Worm (Caenorhabditis elegans) whole organism, dauer: ENCODE measurements around the gene ZC513.3.

Experiments
- unc-62 ChIP-seq: sonication (generic microtip); optimal IDR thresholded peaks from 2 replicates; lab custom pipeline; 2017; ENCODE audit warnings: missing biosample characterization, missing genetic modification reagents, missing genetic modification characterization

ZC513.3 gene

ce11 chrV:8058359-8058758 is 11.6 kb downstream of the ZC513.3 start, which contains the start of gene str-138:
TSS of gene str-138 (plus strand) at chrV:8058659.
- no peak for TF ChIP-seq unc-62

ce11 chrV:8062074-8062473 is 15.3 kb downstream of the ZC513.3 start, which contains the start of gene str-139:
TSS of gene str-139 (minus strand) at chrV:8062174.
- TF ChIP-seq unc-62 = no peak

- no peak for TF ChIP-seq unc-62
These were observed 21.0 kb downstream of the ZC513.3 start, which contains the start of gene str-140 for ce11 chrV:8067800-8068199. TSS of gene str-140 (minus strand) at chrV:8067900.

DNA sequence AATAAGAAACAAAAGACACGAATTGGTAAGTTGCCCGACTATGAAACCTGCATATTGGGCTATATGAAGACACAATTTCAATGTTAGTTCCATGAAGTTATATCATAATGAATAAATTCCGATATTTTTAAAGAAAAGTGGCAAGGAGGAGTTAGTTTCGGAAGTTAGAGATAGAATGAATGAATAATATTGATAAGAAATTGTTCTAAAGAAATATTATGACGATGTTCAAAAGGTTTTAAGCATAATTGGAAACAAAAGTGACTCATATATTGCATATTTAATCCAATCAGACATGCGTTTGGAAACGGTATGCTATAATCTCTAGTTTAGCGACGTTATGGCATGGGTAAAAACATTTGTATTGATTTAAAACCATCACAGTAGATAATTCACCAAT is 22.8 kb downstream of the ZC513.3 start, which contains the start of gene str-143:
str-143 (minus strand) TSS at position 101 of the 400 bp plus-strand sequence.
- no peak for TF ChIP-seq unc-62

- no peak for TF ChIP-seq unc-62
These were observed 25.2 kb downstream of the ZC513.3 start, which contains the start of gene str-144 for ce11 chrV:8072047-8072446. TSS of gene str-144 (minus strand) at chrV:8072147.

- TF ChIP-seq unc-62 = no peak
These were observed 26.4 kb downstream of the ZC513.3 start for ce11 chrV:8073162-8073561.

DNA sequence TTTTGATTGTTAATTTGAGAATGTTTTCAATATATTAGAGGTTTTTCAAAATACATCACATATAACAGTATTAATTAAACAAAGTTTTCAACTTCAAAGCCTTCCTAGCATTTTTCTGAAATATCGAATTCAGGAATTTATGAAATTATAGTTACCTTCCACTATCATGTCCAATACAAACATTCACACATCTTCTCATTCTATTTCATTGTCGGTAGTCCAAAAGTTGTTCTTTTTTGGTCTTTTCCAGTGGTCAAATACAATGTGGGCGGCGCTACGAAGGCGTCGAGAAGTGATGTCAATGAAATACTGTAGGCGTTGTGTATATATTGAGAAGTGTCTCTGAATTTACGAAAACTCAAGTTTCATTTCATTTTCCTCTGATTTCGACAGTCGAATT is 28.9 kb downstream of the ZC513.3 start, which contains the start of gene catp-3:
catp-3 (plus strand) TSS at position 301 of the 400 bp plus-strand sequence.
- no peak for TF ChIP-seq unc-62

DNA sequence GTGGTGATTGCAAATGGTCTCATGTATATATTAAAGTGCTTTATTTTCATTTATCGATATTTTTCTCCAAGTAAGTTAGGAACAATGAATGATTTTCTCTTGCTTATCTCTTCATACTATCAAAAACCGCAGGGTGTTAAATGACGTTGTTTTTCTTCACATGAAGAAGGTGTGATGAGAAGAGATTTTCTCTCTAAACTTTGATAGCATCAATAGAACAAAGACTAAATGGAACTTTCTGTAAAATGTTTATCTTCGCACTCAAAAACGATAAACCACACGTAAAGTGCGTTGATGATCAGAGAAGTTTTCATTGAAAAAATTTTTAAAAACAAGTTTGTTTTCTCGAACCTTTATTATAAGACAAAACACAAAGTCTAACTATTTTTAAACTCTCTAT is 33.0 kb downstream of the ZC513.3 start:
- no peak for TF ChIP-seq unc-62

- TF ChIP-seq unc-62 = no peak
These were observed 34.8 kb downstream of the ZC513.3 start, which contains the start of gene str-131 for ce11 chrV:8081579-8081978. TSS of gene str-131 (minus strand) at chrV:8081679.

DNA sequence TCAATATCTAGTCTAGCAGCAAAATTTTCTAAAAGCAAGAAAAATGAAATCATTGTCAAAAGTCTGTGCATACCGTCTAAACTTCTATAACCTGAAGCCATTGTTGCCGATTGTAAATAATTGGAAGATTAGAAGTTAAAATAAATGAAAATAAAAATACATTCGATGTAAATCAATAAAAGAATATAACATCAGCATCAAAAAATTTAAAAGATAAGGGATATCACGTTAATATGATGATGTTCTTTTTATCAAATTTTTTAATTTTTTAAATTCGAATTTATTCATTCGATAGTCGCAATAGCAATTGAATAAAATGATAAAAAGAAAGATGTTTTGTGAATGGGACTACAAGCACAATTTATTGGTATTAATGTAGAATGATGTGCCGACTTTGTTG is 38.3 kb downstream of the ZC513.3 start, which contains the start of gene C09H5.7:
C09H5.7 (minus strand) TSS at position 101 of the 400 bp plus-strand sequence.
- no peak for TF ChIP-seq unc-62

DNA sequence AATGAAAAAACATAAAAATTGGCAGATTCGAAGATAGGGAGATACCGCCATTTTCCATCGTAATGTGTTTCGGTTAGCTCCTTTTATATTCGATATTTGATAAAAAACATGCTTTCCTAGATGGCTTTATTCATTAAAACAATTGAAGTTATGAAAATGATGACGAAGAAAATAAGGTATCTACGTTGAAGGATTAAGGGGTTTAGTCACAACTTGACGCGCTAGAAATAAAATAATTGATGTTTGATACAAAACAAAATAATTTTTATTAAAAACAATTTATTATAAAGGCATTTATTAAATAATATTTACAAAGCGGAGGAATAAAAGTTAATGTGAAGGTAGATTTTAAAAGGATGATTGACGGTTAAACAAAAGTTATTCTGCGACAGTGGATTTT is 43.8 kb downstream of the ZC513.3 start, which contains the start of gene str-130:
str-130 (minus strand) TSS at position 101 of the 400 bp plus-strand sequence.
- no peak for TF ChIP-seq unc-62

DNA sequence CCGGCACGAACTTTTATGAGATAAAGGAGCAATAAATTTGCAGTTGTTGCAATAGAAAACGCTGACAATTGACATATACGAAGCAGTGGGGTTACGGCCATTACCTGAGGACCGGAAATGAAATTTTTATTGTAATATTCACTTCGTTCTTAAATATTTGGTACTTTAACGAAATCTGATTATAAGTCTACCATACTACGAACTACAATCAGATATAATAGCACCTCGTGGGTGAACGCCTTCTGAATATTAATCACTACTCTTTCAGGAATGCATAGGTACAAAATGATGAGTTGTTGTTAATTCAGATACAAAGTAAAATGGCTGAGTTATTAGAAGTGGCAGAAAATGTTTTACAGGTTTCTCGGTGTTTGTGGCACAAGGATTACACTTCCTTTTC is 45.6 kb downstream of the ZC513.3 start, which contains the start of gene str-129:
str-129 (minus strand) TSS at position 101 of the 400 bp plus-strand sequence.
- TF ChIP-seq unc-62 = no peak

ce11 chrV:8095378-8095777 is 48.6 kb downstream of the ZC513.3 start, which contains the start of gene str-146:
TSS of gene str-146 (minus strand) at chrV:8095478.
- TF ChIP-seq unc-62 = no peak

ce11 chrV:8098239-8098638 is 51.4 kb downstream of the ZC513.3 start, which contains the start of gene str-145:
TSS of gene str-145 (minus strand) at chrV:8098339.
- no peak for TF ChIP-seq unc-62
